Worm (Caenorhabditis elegans): ENCODE measurements around the gene col-169.

The col-169 gene

ce11 chrX:6371192-6372116 is 42.5 kb downstream of the col-169 start:
- TF ChIP-seq ces-1 (GFP tag; optimal IDR thresholded peaks at IDR 0.05) (no peak), nhr-25 (tag; optimal IDR thresholded peaks at IDR 0.05; ENCODE audit: borderline replicate concordance, insufficient read depth) (no peak), lim-7 (GFP tag; IDR thresholded peaks at IDR 0.05) (no peak; the same call in 1 of the 2 replicates), fkh-10 (GFP tag; optimal IDR thresholded peaks at IDR 0.05) (no peak), lir-3 (tag; optimal IDR thresholded peaks at IDR 0.05) (peak; percentile 60), rbr-2 (tag; optimal IDR thresholded peaks at IDR 0.05) (peak; percentile 73), dmd-8 (GFP tag; IDR thresholded peaks at IDR 0.05) (peak; percentile 94), snpc-4 (tag; optimal IDR thresholded peaks at IDR 0.05) (no peak), ceh-82 (tag; optimal IDR thresholded peaks at IDR 0.05) (no peak), mdt-29 (GFP tag; IDR thresholded peaks at IDR 0.05) (peak; percentile 48; the same call in 1 of the 2 replicates), skn-1 (tag; optimal IDR thresholded peaks at IDR 0.05) (no peak), T20F7.1 (GFP tag; optimal IDR thresholded peaks at IDR 0.05) (no peak), ctbp-1 (GFP tag; IDR thresholded peaks at IDR 0.05) (peak; percentile 85), unc-62 (GFP tag; optimal IDR thresholded peaks at IDR 0.05 in 1 of 2) (peak in 1 of 2 experiments; percentile 92), unc-62 (tag; optimal IDR thresholded peaks at IDR 0.05) (no peak), tra-1 (GFP tag; IDR thresholded peaks at IDR 0.05) (peak; percentile 80; the same call in 1 of the 2 replicates), lin-13 (GFP tag; optimal IDR thresholded peaks at IDR 0.05) (no peak), zag-1 (tag; optimal IDR thresholded peaks at IDR 0.05) (no peak), nhr-111 (GFP tag; optimal IDR thresholded peaks at IDR 0.05) (peak; percentile 63), daf-12 (tag; optimal IDR thresholded peaks at IDR 0.05) (no peak), F37D6.2 (tag; optimal IDR thresholded peaks at IDR 0.05) (peak; percentile 40), T26A8.4 (GFP tag; IDR thresholded peaks at IDR 0.05) (no peak; the same call in 1 of the 2 replicates), zip-11 (GFP tag; IDR thresholded peaks at IDR 0.05) (0 out of 2 replicates have a peak, but pooled peaks have one; percentile 21), unc-39 (tag; optimal IDR thresholded peaks at IDR 0.05) (no peak), nhr-41 (GFP tag; IDR thresholded peaks at IDR 0.05) (peak; percentile 56; the same call in 1 of the 2 replicates), ceh-44 (GFP tag; IDR thresholded peaks at IDR 0.05) (peak; percentile 69; the same call in 1 of the 2 replicates), ZK337.2 (GFP tag; IDR thresholded peaks at IDR 0.05) (0 out of 2 replicates have a peak, but pooled peaks have one; percentile 40), tag-97 (GFP tag; IDR thresholded peaks at IDR 0.05) (no peak), ama-1 (optimal IDR thresholded peaks at IDR 0.05) (no peak), nhr-76 (tag; optimal IDR thresholded peaks at IDR 0.05) (no peak), egl-43 (GFP tag; IDR thresholded peaks at IDR 0.05) (no peak; the same call in none of the 2 replicates), unc-130 (GFP tag; optimal IDR thresholded peaks at IDR 0.05) (peak; percentile 45), ztf-7 (tag; optimal IDR thresholded peaks at IDR 0.05) (peak; percentile 15), hmg-1.1 (GFP tag; IDR thresholded peaks at IDR 0.05) (peak; percentile 90), lin-38 (GFP tag; IDR thresholded peaks at IDR 0.05) (no peak; the same call in 1 of the 2 replicates), nhr-102 (tag; optimal IDR thresholded peaks at IDR 0.05) (no peak), F26F4.8 (GFP tag; conservative IDR thresholded peaks at IDR 0.05) (peak; percentile 90), daf-8 (GFP tag; IDR thresholded peaks at IDR 0.05) (no peak), php-3 (GFP tag; IDR thresholded peaks at IDR 0.05) (no peak), lin-29 (GFP tag; IDR thresholded peaks at IDR 0.05) (peak; percentile 43; the same call in 1 of the 2 replicates), R02D3.7 (tag; optimal IDR thresholded peaks at IDR 0.05) (no peak), lin-39 (tag; optimal IDR thresholded peaks at IDR 0.05) (no peak), mdl-1 (tag; optimal IDR thresholded peaks at IDR 0.05) (no peak), snpc-1.2 (GFP tag; IDR thresholded peaks at IDR 0.05) (peak; percentile 83), Y5F2A.4 (GFP tag; optimal IDR thresholded peaks at IDR 0.05) (peak; percentile 40), fos-1 (tag; optimal IDR thresholded peaks at IDR 0.05) (no peak), daf-19 (GFP tag; conservative IDR thresholded peaks at IDR 0.05) (peak; percentile 86), nhr-6 (tag; optimal IDR thresholded peaks at IDR 0.05) (no peak), ceh-20 (GFP tag; IDR thresholded peaks at IDR 0.05) (peak; percentile 46; the same call in 1 of the 2 replicates), saeg-2 (GFP tag; IDR thresholded peaks at IDR 0.05) (0 out of 2 replicates have a peak, but pooled peaks have one; percentile 77)

Data from whole organism, L4 larva.